Fruit fly (Drosophila melanogaster): ENCODE results near the gene Nup107.

- TF ChIP-seq h (optimal IDR thresholded peaks at IDR 0.05) (no peak), psq (optimal IDR thresholded peaks at IDR 0.05) (no peak), Sin3A (optimal IDR thresholded peaks at IDR 0.05) (no peak)
These were observed 7.1 kb downstream of the Nup107 start, which contains the start of gene CG6443 for dm6 chr2L:10728751-10729150.

All from Kc167 (cell line).